Worm (Caenorhabditis elegans): Measurements from ENCODE around the gene F32D1.7.

ce11 chrV:4400118-4400517, 24.1 kb upstream of the F32D1.7 start, which contains the start of gene F13A2.4:
- TF ChIP-seq lin-26 (GFP tag; IDR thresholded peaks at IDR 0.05) = no peak
- no peak for TF ChIP-seq nhr-90 (tag; optimal IDR thresholded peaks at IDR 0.05)
- no peak for TF ChIP-seq ZK185.1 (tag; optimal IDR thresholded peaks at IDR 0.05; ENCODE audit: poor library complexity, severe bottlenecking)
